Worm (Caenorhabditis elegans): ENCODE results near the gene F15H10.8.

F15H10.8 gene

DNA sequence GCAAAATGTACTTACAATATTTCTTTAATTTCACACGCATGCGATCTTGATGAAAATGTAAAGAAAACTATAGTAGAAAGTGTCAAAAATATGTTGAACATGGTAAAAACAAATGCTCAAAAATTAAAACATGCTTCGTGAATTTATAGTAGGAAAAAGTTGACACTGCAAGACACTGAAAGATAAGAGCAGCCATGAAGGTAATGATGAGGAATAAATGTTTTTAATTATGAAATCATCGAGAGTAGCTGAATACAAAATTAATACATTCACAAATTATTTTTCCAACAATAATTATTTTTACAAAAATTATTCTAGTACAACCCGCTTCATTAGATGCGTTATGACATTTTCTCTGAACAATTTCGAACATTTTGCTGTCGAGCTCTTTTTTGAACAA, 14.2 kb upstream of the F15H10.8 start, which contains the start of gene F15H10.10:
Gene F15H10.10, minus strand, starts transcription at position 101 of the 400 bp plus-strand sequence.
- TF ChIP-seq aly-1 (tag; optimal IDR thresholded peaks at IDR 0.05) (no peak), tbx-11 (GFP tag; IDR thresholded peaks at IDR 0.05) (no peak), tra-4 (tag; optimal IDR thresholded peaks at IDR 0.05) (no peak), ama-1 (optimal IDR thresholded peaks at IDR 0.05) (no peak), pes-1 (GFP tag; IDR thresholded peaks at IDR 0.05) (no peak)

DNA sequence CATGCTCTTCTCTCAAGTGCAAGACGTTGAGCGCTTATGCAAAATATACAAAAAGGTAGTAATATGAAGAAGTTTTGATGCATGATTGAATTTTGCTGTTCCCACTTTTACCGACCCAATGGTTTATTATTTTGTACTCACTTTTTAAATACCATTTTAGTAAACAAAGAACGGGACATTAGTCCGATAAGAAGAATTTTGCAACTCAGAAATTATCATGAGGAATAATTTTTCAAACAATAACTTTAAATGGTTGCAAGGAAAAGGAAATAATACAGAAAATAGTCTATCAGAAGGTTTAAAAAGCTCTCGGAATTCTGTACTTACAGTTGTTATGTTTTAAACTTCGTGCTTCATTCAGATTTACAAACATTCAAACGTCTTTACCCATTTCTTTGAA, 11.9 kb upstream of the F15H10.8 start, which contains the start of gene F15H10.9:
Gene F15H10.9, minus strand, starts transcription at position 101 of the 400 bp plus-strand sequence.
- no peak for TF ChIP-seq F13C5.2 (tag; optimal IDR thresholded peaks at IDR 0.05)
- TF ChIP-seq B0310.2 (tag; optimal IDR thresholded peaks at IDR 0.05), result no peak
- no peak for TF ChIP-seq hmbx-1 (tag; optimal IDR thresholded peaks at IDR 0.05)
- no peak for TF ChIP-seq ceh-13 (GFP tag; optimal IDR thresholded peaks at IDR 0.05)
- TF ChIP-seq ceh-36 (tag; optimal IDR thresholded peaks at IDR 0.05), result no peak
- TF ChIP-seq flt-1 (GFP tag; IDR thresholded peaks at IDR 0.05), result no peak
- no peak for TF ChIP-seq ama-1 (optimal IDR thresholded peaks at IDR 0.05)
- TF ChIP-seq sea-1 (GFP tag; conservative IDR thresholded peaks at IDR 0.05), result no peak
- TF ChIP-seq ets-7 (tag; optimal IDR thresholded peaks at IDR 0.05), result no peak
- no peak for TF ChIP-seq scrt-1 (GFP tag; IDR thresholded peaks at IDR 0.05)
- no peak for TF ChIP-seq tra-4 (tag; optimal IDR thresholded peaks at IDR 0.05)
- no peak for TF ChIP-seq hnd-1 (tag; optimal IDR thresholded peaks at IDR 0.05)

DNA sequence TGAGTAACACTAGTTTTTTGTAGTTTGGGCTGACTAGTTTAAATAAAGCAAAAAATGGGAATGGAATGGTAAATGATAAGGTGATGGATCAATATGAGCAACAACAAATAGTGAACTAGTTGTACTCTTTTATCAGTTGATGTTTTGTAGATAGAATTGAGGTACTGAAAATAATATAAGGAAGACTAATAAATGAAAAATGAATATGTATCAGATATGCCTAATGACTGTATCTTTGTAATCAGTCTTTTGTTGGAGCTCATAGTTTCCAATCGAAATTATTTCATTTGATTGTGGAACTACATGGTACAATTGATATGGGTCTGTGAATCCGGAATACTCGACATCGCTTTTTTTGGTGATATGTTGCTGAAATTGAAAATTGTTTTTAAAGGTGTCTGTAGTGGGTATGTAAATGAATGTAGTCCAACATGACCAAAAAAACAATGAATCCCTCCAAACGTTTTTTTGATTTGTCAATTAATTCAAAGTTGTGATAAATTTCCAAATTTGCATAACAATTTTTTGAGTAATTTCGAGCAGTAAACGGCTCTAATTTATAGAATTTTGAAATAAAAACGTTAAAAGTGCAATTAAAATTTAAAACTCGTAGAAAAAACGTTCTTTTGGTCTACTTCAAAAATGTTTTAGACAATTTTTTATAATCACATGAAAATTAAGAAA, 7.5 kb upstream of the F15H10.8 start, which contains the start of gene F15H10.12:
Gene F15H10.12, minus strand, starts transcription at position 51 of the 684 bp plus-strand sequence.
- no peak for TF ChIP-seq hmbx-1 (tag; optimal IDR thresholded peaks at IDR 0.05)
- TF ChIP-seq ceh-13 (GFP tag; optimal IDR thresholded peaks at IDR 0.05), result no peak
- no peak for TF ChIP-seq flt-1 (GFP tag; IDR thresholded peaks at IDR 0.05)
- no peak for TF ChIP-seq B0310.2 (tag; optimal IDR thresholded peaks at IDR 0.05)

DNA sequence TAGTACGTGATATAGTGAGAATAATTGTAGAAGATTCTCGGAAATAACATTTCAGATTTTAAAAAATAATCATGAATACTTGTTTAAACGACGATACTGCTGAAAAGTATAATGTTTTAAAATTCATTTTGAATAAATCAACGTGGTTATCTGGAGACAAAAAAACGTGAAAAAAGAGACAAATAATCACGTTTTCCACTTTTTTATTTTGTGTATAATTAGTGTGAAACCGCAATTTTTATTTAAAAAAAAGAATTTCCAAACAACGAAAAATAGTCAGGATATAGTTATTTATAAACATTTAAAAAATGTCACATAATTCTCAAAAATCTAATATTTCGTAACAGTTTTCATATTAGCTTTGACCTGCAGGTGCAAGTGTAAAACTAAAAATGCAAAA, 3.6 kb upstream of the F15H10.8 start, which contains the start of gene F15H10.7:
Gene F15H10.7, minus strand, starts transcription at position 101 of the 400 bp plus-strand sequence.
- TF ChIP-seq tra-4 (tag; optimal IDR thresholded peaks at IDR 0.05) (no peak), tbx-11 (GFP tag; IDR thresholded peaks at IDR 0.05) (no peak), hnd-1 (tag; optimal IDR thresholded peaks at IDR 0.05) (no peak), flt-1 (GFP tag; IDR thresholded peaks at IDR 0.05) (no peak), scrt-1 (GFP tag; IDR thresholded peaks at IDR 0.05) (no peak), ceh-13 (GFP tag; optimal IDR thresholded peaks at IDR 0.05) (no peak), ama-1 (optimal IDR thresholded peaks at IDR 0.05) (no peak), hmg-4 (GFP tag; optimal IDR thresholded peaks at IDR 0.05) (no peak), tbx-37 (GFP tag; conservative IDR thresholded peaks at IDR 0.05) (no peak), hmbx-1 (tag; optimal IDR thresholded peaks at IDR 0.05) (no peak), B0310.2 (tag; optimal IDR thresholded peaks at IDR 0.05) (no peak), pes-1 (GFP tag; IDR thresholded peaks at IDR 0.05) (no peak), sea-1 (GFP tag; conservative IDR thresholded peaks at IDR 0.05) (no peak), F13C5.2 (tag; optimal IDR thresholded peaks at IDR 0.05) (no peak), aly-1 (tag; optimal IDR thresholded peaks at IDR 0.05) (no peak), ceh-36 (tag; optimal IDR thresholded peaks at IDR 0.05) (no peak), ets-7 (tag; optimal IDR thresholded peaks at IDR 0.05) (no peak)

DNA sequence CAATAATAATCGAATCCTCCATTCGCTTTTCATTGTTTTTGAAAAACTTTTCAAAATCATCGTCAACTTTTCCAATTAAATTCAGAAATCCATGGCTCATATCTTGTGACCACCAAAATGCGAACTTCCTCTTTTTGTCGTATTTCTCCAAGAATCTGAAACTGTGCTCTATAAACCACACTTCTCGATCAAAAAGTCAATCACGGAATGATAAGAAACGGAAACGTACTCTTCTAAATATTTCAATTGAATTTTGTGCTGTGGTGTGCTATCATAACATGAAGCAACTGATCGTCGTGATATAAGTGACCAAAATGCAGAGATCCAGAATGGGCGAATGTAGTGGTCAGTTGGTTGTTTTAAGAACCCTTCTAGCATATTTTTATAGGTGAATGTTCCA, 2.0 kb upstream of the F15H10.8 start:
- TF ChIP-seq hnd-1 (tag; optimal IDR thresholded peaks at IDR 0.05) (no peak), ceh-13 (GFP tag; optimal IDR thresholded peaks at IDR 0.05) (no peak), scrt-1 (GFP tag; IDR thresholded peaks at IDR 0.05) (no peak), ceh-36 (tag; optimal IDR thresholded peaks at IDR 0.05) (no peak), hmbx-1 (tag; optimal IDR thresholded peaks at IDR 0.05) (no peak), tbx-37 (GFP tag; conservative IDR thresholded peaks at IDR 0.05) (no peak), sea-1 (GFP tag; conservative IDR thresholded peaks at IDR 0.05) (no peak), flt-1 (GFP tag; IDR thresholded peaks at IDR 0.05) (no peak), ama-1 (optimal IDR thresholded peaks at IDR 0.05) (no peak)

DNA sequence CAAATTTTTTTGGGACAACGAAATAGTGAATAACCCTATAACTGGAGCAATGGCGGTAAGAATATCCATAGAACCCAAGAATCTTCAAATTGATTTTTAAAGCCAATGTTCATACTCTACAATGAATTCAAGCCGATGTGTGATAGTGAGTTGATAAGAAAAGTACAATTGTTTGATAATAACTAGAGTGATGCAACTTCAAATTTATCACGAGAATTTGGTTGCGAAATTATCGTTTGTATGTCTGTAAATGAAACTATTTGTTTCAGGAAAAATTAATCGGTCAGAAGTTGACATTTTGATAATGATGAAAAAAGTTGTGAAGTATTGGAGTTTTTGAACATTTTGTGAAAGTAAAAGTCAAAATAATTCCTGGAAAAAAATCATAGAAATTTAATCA, 3.4 kb downstream of the F15H10.8 start:
- TF ChIP-seq ets-7 (tag; optimal IDR thresholded peaks at IDR 0.05) (no peak), ceh-13 (GFP tag; optimal IDR thresholded peaks at IDR 0.05) (no peak), B0310.2 (tag; optimal IDR thresholded peaks at IDR 0.05) (no peak), tbx-11 (GFP tag; IDR thresholded peaks at IDR 0.05) (no peak), pes-1 (GFP tag; IDR thresholded peaks at IDR 0.05) (no peak), sea-1 (GFP tag; conservative IDR thresholded peaks at IDR 0.05) (no peak), F13C5.2 (tag; optimal IDR thresholded peaks at IDR 0.05) (no peak), hmg-4 (GFP tag; optimal IDR thresholded peaks at IDR 0.05) (no peak), scrt-1 (GFP tag; IDR thresholded peaks at IDR 0.05) (no peak), ama-1 (optimal IDR thresholded peaks at IDR 0.05) (no peak), hmbx-1 (tag; optimal IDR thresholded peaks at IDR 0.05) (no peak), ceh-36 (tag; optimal IDR thresholded peaks at IDR 0.05) (no peak), flt-1 (GFP tag; IDR thresholded peaks at IDR 0.05) (no peak), hnd-1 (tag; optimal IDR thresholded peaks at IDR 0.05) (no peak), tra-4 (tag; optimal IDR thresholded peaks at IDR 0.05) (no peak), aly-1 (tag; optimal IDR thresholded peaks at IDR 0.05) (no peak), tbx-37 (GFP tag; conservative IDR thresholded peaks at IDR 0.05) (no peak)

DNA sequence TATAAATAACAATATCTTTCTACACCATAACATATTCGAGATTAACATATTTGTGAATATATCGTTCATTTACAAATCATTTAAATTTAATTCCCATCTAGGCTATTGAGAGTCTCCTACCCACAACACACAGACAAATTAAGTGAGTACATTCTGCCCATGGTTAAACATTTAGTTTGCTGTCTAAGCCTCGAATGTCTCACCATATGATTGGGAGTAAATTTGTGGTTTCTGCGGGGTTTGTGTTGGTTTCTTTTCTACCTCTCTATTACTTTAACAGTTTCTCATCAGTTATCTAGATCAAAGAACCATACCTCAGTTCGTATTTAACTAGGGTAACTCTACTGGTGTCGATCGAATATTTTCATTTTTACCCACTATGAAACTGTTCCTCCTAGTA, 4.3 kb downstream of the F15H10.8 start, which contains the start of gene ugt-2:
Gene ugt-2, plus strand, starts transcription at position 371 of the 400 bp plus-strand sequence.
- no peak for TF ChIP-seq ets-7 (tag; optimal IDR thresholded peaks at IDR 0.05)

DNA sequence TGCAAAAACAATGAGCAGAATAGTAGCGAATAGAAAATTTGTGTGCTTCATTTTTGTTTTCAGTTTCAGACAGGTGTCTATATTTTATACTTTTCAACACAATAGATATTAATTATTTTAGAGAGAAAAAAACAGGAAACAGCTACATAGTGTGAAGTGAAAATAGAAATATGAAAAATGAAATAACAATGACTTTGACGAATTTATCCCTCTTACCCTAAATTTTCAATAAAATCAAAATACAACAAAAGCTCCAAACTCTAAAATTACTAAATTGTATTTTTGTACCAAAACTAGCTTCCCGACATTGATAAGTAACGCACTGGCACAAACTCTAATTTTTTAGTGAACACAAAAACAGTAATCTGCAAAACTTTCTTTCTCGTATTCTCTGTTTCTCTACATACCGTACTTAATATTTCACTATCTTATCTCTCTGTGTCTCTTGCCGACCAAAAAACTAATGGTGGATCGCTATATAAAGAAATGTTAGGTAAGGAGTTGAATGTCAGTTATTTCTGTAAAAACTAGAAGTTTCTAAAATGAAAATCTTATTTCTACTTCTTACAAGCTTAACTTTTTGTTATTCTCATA, 7.4 kb downstream of the F15H10.8 start, which contains the start of the genes col-151 and ugt-1:
Gene col-151, minus strand, starts transcription at position 51 of the 594 bp plus-strand sequence.
Gene ugt-1, plus strand, starts transcription at position 491 of the 594 bp plus-strand sequence.
- TF ChIP-seq ama-1 (optimal IDR thresholded peaks at IDR 0.05) (no peak), B0310.2 (tag; optimal IDR thresholded peaks at IDR 0.05) (no peak), ceh-13 (GFP tag; optimal IDR thresholded peaks at IDR 0.05) (no peak), flt-1 (GFP tag; IDR thresholded peaks at IDR 0.05) (no peak), F13C5.2 (tag; optimal IDR thresholded peaks at IDR 0.05) (no peak), ets-7 (tag; optimal IDR thresholded peaks at IDR 0.05) (no peak), hmg-4 (GFP tag; optimal IDR thresholded peaks at IDR 0.05) (no peak), scrt-1 (GFP tag; IDR thresholded peaks at IDR 0.05) (no peak), hnd-1 (tag; optimal IDR thresholded peaks at IDR 0.05) (no peak), tra-4 (tag; optimal IDR thresholded peaks at IDR 0.05) (no peak), pes-1 (GFP tag; IDR thresholded peaks at IDR 0.05) (no peak), tbx-37 (GFP tag; conservative IDR thresholded peaks at IDR 0.05) (no peak)

All from whole organism, early embryonic.